Fruit fly (Drosophila melanogaster): ENCODE results near the gene CheB93a.

The CheB93a gene

dm6 chr3R:21456774-21457173 lies 49.5 kb downstream of the CheB93a start:
- TF ChIP-seq CG4496 (GFP tag; IDR thresholded peaks at IDR 0.05) (no peak), Pif1B (GFP tag; optimal IDR thresholded peaks at IDR 0.05) (no peak)
